Worm (Caenorhabditis elegans) whole organism, L4 larva: ENCODE measurements around the gene swm-1.
"Not testable (repeated sequence)": the region's sequence is repeated elsewhere in the genome, so short reads cannot be mapped to it uniquely, and the experiment has no call there.

Source experiments
- F49E8.2 ChIP-seq: sonication (generic microtip); optimal IDR thresholded peaks from 2 replicates; lab custom pipeline; 2016; ENCODE audit warnings: missing compliant biosample characterization, mild to moderate bottlenecking, missing genetic modification characterization, borderline replicate concordance
- T26A8.4 ChIP-seq: fragments of 200-800 bp; sonication (Bioruptor generic); IDR thresholded peaks from 2 replicates; pipeline ENCODE4 v1.3.6; 2022; ENCODE audit warnings: missing genetic modification characterization, missing compliant biosample characterization
- Y75B8A.6 ChIP-seq: fragments of 200-800 bp; sonication (Bioruptor generic); IDR thresholded peaks from 2 replicates; pipeline ENCODE4 v1.3.6; 2022; ENCODE audit warnings: missing genetic modification reagents, missing genetic modification characterization, missing compliant biosample characterization
- ceh-44 ChIP-seq: fragments of 200-800 bp; sonication (Bioruptor generic); IDR thresholded peaks from 2 replicates; pipeline ENCODE4 v1.3.6; 2022; ENCODE audit warnings: missing genetic modification reagents, missing genetic modification characterization, missing compliant biosample characterization
- ctbp-1 ChIP-seq: fragments of 200-800 bp; sonication (Bioruptor generic); IDR thresholded peaks from 2 replicates; pipeline ENCODE4 v1.3.6; 2022; ENCODE audit warnings: missing genetic modification reagents, missing genetic modification characterization, missing compliant biosample characterization
- daf-16 ChIP-seq, 3 experiments: sonication (generic microtip); optimal IDR thresholded peaks; 2 replicates each; lab custom pipeline; 2016 to 2017; ENCODE audit warnings: missing genetic modification characterization in 3 of 3, missing genetic modification reagents in 3 of 3, mild to moderate bottlenecking in 2 of 3, missing compliant biosample characterization in 2 of 3, missing biosample characterization in 1 of 3, moderate library complexity in 1 of 3
- daf-19 ChIP-seq: fragments of 200-800 bp; sonication (Bioruptor generic); conservative IDR thresholded peaks from 2 replicates; pipeline ENCODE4 v1.3.6; 2022; ENCODE audit warnings: missing genetic modification characterization, missing compliant biosample characterization
- daf-8 ChIP-seq: fragments of 200-800 bp; sonication (Bioruptor generic); IDR thresholded peaks from 2 replicates; pipeline ENCODE4 v1.3.6; 2022; ENCODE audit warnings: missing genetic modification characterization, missing compliant biosample characterization
- dmd-6 ChIP-seq: fragments of 200-800 bp; sonication (Bioruptor generic); IDR thresholded peaks from 2 replicates; pipeline ENCODE4 v1.3.6; 2022; ENCODE audit warnings: missing genetic modification reagents, missing genetic modification characterization, missing compliant biosample characterization
- dpl-1 ChIP-seq: fragments of 150-350 bp; optimal IDR thresholded peaks from 2 replicates; lab custom pipeline; 2014; ENCODE audit warnings: missing biosample characterization, missing genetic modification reagents, missing genetic modification characterization
- egl-43 ChIP-seq: fragments of 200-800 bp; sonication (Bioruptor generic); IDR thresholded peaks from 2 replicates; pipeline ENCODE4 v1.3.6; 2022; ENCODE audit warnings: missing genetic modification reagents, missing genetic modification characterization, missing compliant biosample characterization
- hmg-1.1 ChIP-seq: fragments of 200-800 bp; sonication (Bioruptor generic); IDR thresholded peaks from 2 replicates; pipeline ENCODE4 v1.3.6; 2022; ENCODE audit warnings: missing genetic modification reagents, missing genetic modification characterization, missing compliant biosample characterization
- lim-7 ChIP-seq: fragments of 200-800 bp; sonication (Bioruptor generic); IDR thresholded peaks from 2 replicates; pipeline ENCODE4 v1.3.6; 2022; ENCODE audit warnings: missing genetic modification characterization, missing compliant biosample characterization
- lin-13 ChIP-seq: fragments of 150-350 bp; optimal IDR thresholded peaks from 2 replicates; lab custom pipeline; 2014; ENCODE audit warnings: missing biosample characterization, missing genetic modification reagents, missing genetic modification characterization
- lin-38 ChIP-seq: fragments of 200-800 bp; sonication (Bioruptor generic); IDR thresholded peaks from 2 replicates; pipeline ENCODE4 v1.3.6; 2022; ENCODE audit warnings: missing genetic modification reagents, missing genetic modification characterization, missing compliant biosample characterization
- lsy-2 ChIP-seq, 2 experiments: fragments of 150-350 bp in 1 of 2; sonication (generic microtip) in 1 of 2; optimal IDR thresholded peaks; 2 replicates each; lab custom pipeline; 2014 to 2017; ENCODE audit warnings: missing biosample characterization in 2 of 2, missing genetic modification characterization in 2 of 2
- madf-5 ChIP-seq, 2 experiments: fragments of 200-800 bp; sonication (Bioruptor generic); IDR thresholded peaks; 2 replicates each; pipeline ENCODE4 v1.3.6; 2022; ENCODE audit warnings: missing compliant biosample characterization in 2 of 2, missing genetic modification characterization in 2 of 2
- mdt-29 ChIP-seq: fragments of 200-800 bp; sonication (Bioruptor generic); IDR thresholded peaks from 2 replicates; pipeline ENCODE4 v1.3.6; 2022; ENCODE audit warnings: missing genetic modification reagents, missing genetic modification characterization, missing compliant biosample characterization
- nhr-10 ChIP-seq: fragments of 150-350 bp; optimal IDR thresholded peaks from 2 replicates; lab custom pipeline; 2014; ENCODE audit warnings: missing biosample characterization, missing genetic modification characterization
- nhr-28 ChIP-seq: fragments of 150-350 bp; optimal IDR thresholded peaks from 2 replicates; lab custom pipeline; 2014; ENCODE audit warnings: missing biosample characterization, missing genetic modification characterization
- nhr-6 ChIP-seq: fragments of 150-350 bp; optimal IDR thresholded peaks from 2 replicates; lab custom pipeline; 2014; ENCODE audit warnings: missing biosample characterization, missing genetic modification characterization
- nhr-77 ChIP-seq: fragments of 150-350 bp; optimal IDR thresholded peaks from 2 replicates; lab custom pipeline; 2014; ENCODE audit warnings: missing biosample characterization, missing genetic modification characterization
- pha-4 ChIP-seq, 2 experiments: fragments of 150-350 bp in 1 of 2; fragments of 200-800 bp in 1 of 2; sonication (Bioruptor generic) in 1 of 2; IDR thresholded peaks in 1 of 2; optimal IDR thresholded peaks in 1 of 2; 2 replicates each; pipeline versions ENCODE4 v1.3.6 to Lab custom; 2014 to 2022; ENCODE audit warnings: missing genetic modification characterization in 2 of 2, missing genetic modification reagents in 2 of 2, missing biosample characterization in 1 of 2, missing compliant biosample characterization in 1 of 2
- php-3 ChIP-seq: fragments of 200-800 bp; sonication (Bioruptor generic); IDR thresholded peaks from 2 replicates; pipeline ENCODE4 v1.3.6; 2022; ENCODE audit warnings: missing genetic modification reagents, missing genetic modification characterization, missing compliant biosample characterization
- pqm-1 ChIP-seq: sonication (generic microtip); optimal IDR thresholded peaks from 2 replicates; lab custom pipeline; 2017; ENCODE audit warnings: missing biosample characterization, missing genetic modification characterization
- sdz-12 ChIP-seq: fragments of 200-800 bp; sonication (Bioruptor generic); optimal IDR thresholded peaks from 2 replicates; lab custom pipeline; 2018; ENCODE audit warnings: mild to moderate bottlenecking, missing genetic modification characterization, missing compliant biosample characterization
- set-16 ChIP-seq: fragments of 200-800 bp; sonication (Bioruptor generic); IDR thresholded peaks from 2 replicates; pipeline ENCODE4 v1.3.6; 2022; ENCODE audit warnings: missing genetic modification reagents, missing genetic modification characterization, missing compliant biosample characterization
- snpc-1.2 ChIP-seq: fragments of 200-800 bp; sonication (Bioruptor generic); IDR thresholded peaks from 2 replicates; pipeline ENCODE4 v1.3.6; 2022; ENCODE audit warnings: missing genetic modification reagents, missing genetic modification characterization, missing compliant biosample characterization
- spr-1 ChIP-seq: sonication (generic microtip); optimal IDR thresholded peaks from 2 replicates; lab custom pipeline; 2016; ENCODE audit warnings: mild to moderate bottlenecking, missing genetic modification characterization, missing compliant biosample characterization
- tra-1 ChIP-seq: fragments of 200-800 bp; sonication (Bioruptor generic); IDR thresholded peaks from 2 replicates; pipeline ENCODE4 v1.3.6; 2022; ENCODE audit warnings: missing genetic modification reagents, missing genetic modification characterization, missing compliant biosample characterization
- unc-39 ChIP-seq: sonication (generic microtip); optimal IDR thresholded peaks from 2 replicates; lab custom pipeline; 2017; ENCODE audit warnings: missing biosample characterization, missing genetic modification characterization
- unc-62 ChIP-seq, 3 experiments: fragments of 150-350 bp in 1 of 3; sonication (generic microtip); optimal IDR thresholded peaks in 2 of 3; peaks in 1 of 3; 1 replicate in 1 of 3; 2 replicates in 2 of 3; lab custom pipeline; 2014 to 2017; ENCODE audit warnings: missing biosample characterization in 3 of 3, missing genetic modification characterization in 3 of 3, missing genetic modification reagents in 3 of 3, missing genotype in 1 of 3
- zfp-2 ChIP-seq: sonication (generic microtip); optimal IDR thresholded peaks from 2 replicates; lab custom pipeline; 2016; ENCODE audit warnings: mild to moderate bottlenecking, missing genetic modification characterization, missing compliant biosample characterization
- zfp-3 ChIP-seq: fragments of 200-800 bp; sonication (Bioruptor generic); conservative IDR thresholded peaks from 2 replicates; pipeline ENCODE4 v1.3.6; 2022; ENCODE audit warnings: missing genetic modification reagents, missing genetic modification characterization, missing compliant biosample characterization
- zip-2 ChIP-seq: fragments of 150-350 bp; optimal IDR thresholded peaks from 2 replicates; lab custom pipeline; 2014; ENCODE audit warnings: missing biosample characterization, missing genetic modification characterization
- ztf-11 ChIP-seq: fragments of 150-350 bp; optimal IDR thresholded peaks from 2 replicates; lab custom pipeline; 2014; ENCODE audit warnings: missing biosample characterization, missing genetic modification characterization

swm-1 gene

ce11 chrV:9088758-9089157 lies 34.1 kb upstream of the swm-1 start (continued):
- peak; percentile 80 for TF ChIP-seq snpc-1.2
- no peak for TF ChIP-seq lin-13 (GFP tag; lab: Kevin White, UChicago)
- TF ChIP-seq ztf-11 (tag; lab: Kevin White, UChicago) = no peak
- no peak for TF ChIP-seq pqm-1 (tag; lab: Kevin White, UChicago)
- no peak for TF ChIP-seq dpl-1 (GFP tag; lab: Kevin White, UChicago)
- no peak for TF ChIP-seq nhr-77 (tag; lab: Kevin White, UChicago)
- TF ChIP-seq sdz-12 (GFP tag; lab: Kevin White, UChicago) = peak; percentile 36
- TF ChIP-seq nhr-10 = no peak
- TF ChIP-seq ceh-44 (GFP tag; lab: Robert Waterston, UW) = no peak
- TF ChIP-seq zfp-3 = peak; percentile 96
- no peak for TF ChIP-seq nhr-6
- no peak for TF ChIP-seq F49E8.2
- peak; percentile 53 for TF ChIP-seq php-3
- no peak for TF ChIP-seq nhr-28 (tag; lab: Kevin White, UChicago)
- 0 out of 4 replicates have a peak, but pooled peaks of 1 of the 2 experiments have one; percentile 35 for TF ChIP-seq madf-5 (GFP tag; IDR thresholded peaks at IDR 0.05; lab: Robert Waterston, UW)
- TF ChIP-seq unc-39 (tag; lab: Kevin White, UChicago) = no peak
- TF ChIP-seq unc-62 (GFP tag; optimal IDR thresholded peaks at IDR 0.05 in 1 of 2; lab: Kevin White, UChicago) = no peak
- TF ChIP-seq unc-62 (tag; optimal IDR thresholded peaks at IDR 0.05; lab: Kevin White, UChicago) = no peak
- peak; percentile 60 for TF ChIP-seq dmd-6 (GFP tag; lab: Robert Waterston, UW)
- TF ChIP-seq Y75B8A.6 (GFP tag; lab: Robert Waterston, UW) = peak; percentile 64
- no peak for TF ChIP-seq daf-16 (GFP tag; optimal IDR thresholded peaks at IDR 0.05; lab: Kevin White, UChicago)
- no peak for TF ChIP-seq daf-16 (tag; optimal IDR thresholded peaks at IDR 0.05; lab: Kevin White, UChicago)
- TF ChIP-seq daf-8 (GFP tag; lab: Robert Waterston, UW) = no peak
- no peak for TF ChIP-seq zfp-2 (tag; lab: Kevin White, UChicago)
- no peak for TF ChIP-seq tra-1 (GFP tag; lab: Robert Waterston, UW)
- TF ChIP-seq lsy-2 (tag; optimal IDR thresholded peaks at IDR 0.05; lab: Kevin White, UChicago) = no peak
- TF ChIP-seq spr-1 (tag; lab: Kevin White, UChicago) = no peak
- no peak for TF ChIP-seq set-16 (GFP tag; lab: Robert Waterston, UW)
- TF ChIP-seq hmg-1.1 (GFP tag; lab: Robert Waterston, UW) = peak; percentile 67; the same call in 1 of the 2 replicates
- TF ChIP-seq mdt-29 (GFP tag; lab: Robert Waterston, UW) = peak; percentile 78; the same call in 1 of the 2 replicates
- no peak for TF ChIP-seq zip-2 (tag; lab: Kevin White, UChicago)
- peak; percentile 85; the same call in 1 of the 2 replicates for TF ChIP-seq daf-19
- TF ChIP-seq, all 104 proteins: peak for 22

ce11 chrV:9086650-9087049 lies 32.0 kb upstream of the swm-1 start:
- peak; percentile 15; the same call in 1 of the 2 replicates for TF ChIP-seq mdt-29 (GFP tag; lab: Robert Waterston, UW)
- 0 out of 2 replicates have a peak, but pooled peaks have one; percentile 16 for TF ChIP-seq lim-7 (GFP tag; lab: Robert Waterston, UW)
- 0 out of 2 replicates have a peak, but pooled peaks have one; percentile 15 for TF ChIP-seq set-16 (GFP tag; lab: Robert Waterston, UW)
- TF ChIP-seq lin-38 (GFP tag; lab: Robert Waterston, UW) = peak; percentile 44; the same call in 1 of the 2 replicates
- peak; percentile 64; the same call in 1 of the 2 replicates for TF ChIP-seq ctbp-1 (GFP tag; lab: Robert Waterston, UW)
- TF ChIP-seq pha-4 (GFP tag; IDR thresholded peaks at IDR 0.05; lab: Robert Waterston, UW) = peak; percentile 68
- not testable (repeated sequence) for TF ChIP-seq pha-4 (tag; optimal IDR thresholded peaks at IDR 0.05; lab: Kevin White, UChicago)
- TF ChIP-seq madf-5 (GFP tag; IDR thresholded peaks at IDR 0.05; lab: Robert Waterston, UW) = 0 out of 4 replicates have a peak, but pooled peaks of 1 of the 2 experiments have one; percentile 33
- TF ChIP-seq zfp-3 = peak; percentile 76; the same call in 1 of the 2 replicates
- 0 out of 2 replicates have a peak, but pooled peaks have one; percentile 39 for TF ChIP-seq T26A8.4
- peak; percentile 27; the same call in 1 of the 2 replicates for TF ChIP-seq php-3
- TF ChIP-seq egl-43 (GFP tag; lab: Robert Waterston, UW) = peak; percentile 53; the same call in 1 of the 2 replicates
- peak; percentile 41; the same call in 1 of the 2 replicates for TF ChIP-seq ceh-44 (GFP tag; lab: Robert Waterston, UW)
